Fruit fly (Drosophila melanogaster) whole organism, embryonic: ENCODE data around the gene Tre1.

Source experiments
- CG11085 ChIP-seq: fragments of 200-800 bp; sonication (Bioruptor generic); IDR thresholded peaks from 2 replicates; pipeline ENCODE4 v1.3.6; 2022; ENCODE audit warnings: missing biosample characterization, missing genetic modification characterization
- CG12155 ChIP-seq: fragments of 200-800 bp; sonication (Bioruptor generic); optimal IDR thresholded peaks from 3 replicates; lab custom pipeline; 2016; ENCODE audit warnings: missing biosample characterization, missing genetic modification characterization
- CG13123 ChIP-seq: fragments of 200-800 bp; sonication (Bioruptor generic); optimal IDR thresholded peaks from 2 replicates; lab custom pipeline; 2016; ENCODE audit warnings: missing biosample characterization, missing genetic modification characterization
- CG13287 ChIP-seq: fragments of 200-800 bp; sonication (Bioruptor generic); IDR thresholded peaks from 2 replicates; pipeline ENCODE4 v1.3.6; 2022; ENCODE audit warnings: missing biosample characterization, missing genetic modification characterization; ENCODE audit not compliant: partially characterized antibody
- CG1602 ChIP-seq: fragments of 200-800 bp; sonication (Bioruptor generic); optimal IDR thresholded peaks from 3 replicates; lab custom pipeline; 2016; ENCODE audit warnings: missing biosample characterization, missing genetic modification characterization
- CG17186 ChIP-seq: fragments of 200-800 bp; sonication (Bioruptor generic); optimal IDR thresholded peaks from 3 replicates; lab custom pipeline; 2017; ENCODE audit warnings: missing biosample characterization, missing genetic modification reagents, missing genetic modification characterization
- CG17361 ChIP-seq: fragments of 200-800 bp; sonication (Bioruptor generic); IDR thresholded peaks from 3 replicates; pipeline ENCODE4 v1.3.6; 2022; ENCODE audit warnings: missing biosample characterization, missing genetic modification characterization
- CG18262 ChIP-seq: fragments of 200-800 bp; optimal IDR thresholded peaks from 3 replicates; lab custom pipeline; 2019; ENCODE audit warnings: missing biosample characterization, mild to moderate bottlenecking, missing genetic modification characterization, moderate library complexity
- CG18599 ChIP-seq: fragments of 200-800 bp; sonication (Bioruptor generic); optimal IDR thresholded peaks from 3 replicates; lab custom pipeline; 2017; ENCODE audit warnings: missing biosample characterization, missing genetic modification characterization, mild to moderate bottlenecking, moderate library complexity, missing genetic modification reagents
- CG30403 ChIP-seq: fragments of 200-800 bp; sonication (Bioruptor generic); optimal IDR thresholded peaks from 3 replicates; lab custom pipeline; 2016; ENCODE audit warnings: missing biosample characterization, missing genetic modification characterization
- CG31224 ChIP-seq: fragments of 200-800 bp; sonication (Bioruptor generic); IDR thresholded peaks from 2 replicates; pipeline ENCODE4 v1.3.6; 2022; ENCODE audit warnings: missing biosample characterization, missing genetic modification characterization
- CG31388 ChIP-seq: fragments of 200-800 bp; sonication (Bioruptor generic); optimal IDR thresholded peaks from 2 replicates; lab custom pipeline; 2016; ENCODE audit warnings: missing biosample characterization, missing genetic modification characterization
- CG3163 ChIP-seq: fragments of 200-800 bp; sonication (Bioruptor generic); optimal IDR thresholded peaks from 3 replicates; lab custom pipeline; 2016; ENCODE audit warnings: missing biosample characterization, missing genetic modification characterization
- CG32772 ChIP-seq: fragments of 200-800 bp; sonication (Bioruptor generic); IDR thresholded peaks from 2 replicates; pipeline ENCODE4 v1.3.6; 2022; ENCODE audit warnings: missing biosample characterization, missing genetic modification characterization
- CG3995 ChIP-seq: fragments of 200-800 bp; sonication (Bioruptor generic); optimal IDR thresholded peaks from 3 replicates; lab custom pipeline; 2016; ENCODE audit warnings: missing biosample characterization, missing genetic modification characterization
- CG42726 ChIP-seq: fragments of 200-800 bp; sonication (Bioruptor generic); IDR thresholded peaks from 2 replicates; pipeline ENCODE4 v1.3.6; 2022; ENCODE audit warnings: missing biosample characterization, missing genetic modification characterization; ENCODE audit not compliant: partially characterized antibody
- CG4707 ChIP-seq: fragments of 200-800 bp; sonication (Bioruptor generic); optimal IDR thresholded peaks from 2 replicates; lab custom pipeline; 2018; ENCODE audit warnings: missing biosample characterization, mild to moderate bottlenecking, missing genetic modification characterization, moderate library complexity
- CG4730 ChIP-seq: fragments of 200-800 bp; sonication (Bioruptor generic); IDR thresholded peaks from 2 replicates; pipeline ENCODE4 v1.3.6; 2022; ENCODE audit warnings: missing biosample characterization, missing genetic modification characterization
- CG6254 ChIP-seq: fragments of 200-800 bp; sonication (Bioruptor generic); optimal IDR thresholded peaks from 3 replicates; lab custom pipeline; 2017; ENCODE audit warnings: mild to moderate bottlenecking, missing biosample characterization, missing genetic modification reagents, missing genetic modification characterization
- CG8478 ChIP-seq: fragments of >200 bp; optimal IDR thresholded peaks from 2 replicates; lab custom pipeline; 2018
- CG8924 ChIP-seq: fragments of 200-800 bp; optimal IDR thresholded peaks from 3 replicates; lab custom pipeline; 2019; ENCODE audit warnings: missing biosample characterization, mild to moderate bottlenecking, missing genetic modification characterization, moderate library complexity
- Deaf1 ChIP-seq: fragments of 200-800 bp; optimal IDR thresholded peaks from 3 replicates; lab custom pipeline; 2019; ENCODE audit warnings: missing biosample characterization, mild to moderate bottlenecking, missing genetic modification characterization, moderate library complexity
- Dip3 ChIP-seq: fragments of 200-800 bp; sonication (Bioruptor generic); optimal IDR thresholded peaks from 3 replicates; lab custom pipeline; 2016; ENCODE audit warnings: missing biosample characterization, missing genetic modification characterization
- Dll ChIP-seq: fragments of 200-800 bp; sonication (Bioruptor generic); IDR thresholded peaks from 4 replicates; pipeline ENCODE4 v1.3.6; 2022; ENCODE audit warnings: missing biosample characterization, missing genetic modification characterization; ENCODE audit not compliant: partially characterized antibody
- Doc3 ChIP-seq: fragments of 200-800 bp; sonication (Bioruptor generic); IDR thresholded peaks from 3 replicates; pipeline ENCODE4 v1.3.6; 2022; ENCODE audit warnings: missing biosample characterization, missing genetic modification characterization; ENCODE audit not compliant: partially characterized antibody
- GATAe ChIP-seq: fragments of 200-800 bp; sonication (Bioruptor generic); conservative IDR thresholded peaks from 2 replicates; pipeline ENCODE4 v1.3.6; 2022; ENCODE audit warnings: missing biosample characterization, missing genetic modification characterization
- H2.0 ChIP-seq: fragments of 200-800 bp; sonication (Bioruptor generic); IDR thresholded peaks from 2 replicates; pipeline ENCODE4 v1.3.6; 2022; ENCODE audit warnings: missing biosample characterization, missing genetic modification characterization
- Hmx ChIP-seq: fragments of 200-800 bp; sonication (Bioruptor generic); optimal IDR thresholded peaks from 2 replicates; lab custom pipeline; 2016; ENCODE audit warnings: missing biosample characterization, missing genetic modification characterization
- MTF-1 ChIP-seq: fragments of 200-800 bp; sonication (Bioruptor generic); optimal IDR thresholded peaks from 2 replicates; lab custom pipeline; 2018; ENCODE audit warnings: missing biosample characterization, mild to moderate bottlenecking, missing genetic modification characterization, borderline replicate concordance
- Nf-YB ChIP-seq: fragments of 200-800 bp; sonication (Bioruptor generic); optimal IDR thresholded peaks from 3 replicates; lab custom pipeline; 2019; ENCODE audit warnings: missing biosample characterization, mild to moderate bottlenecking, missing genetic modification characterization, moderate library complexity
- Optix ChIP-seq: fragments of 200-800 bp; sonication (Bioruptor generic); IDR thresholded peaks from 3 replicates; pipeline ENCODE4 v1.3.6; 2022; ENCODE audit warnings: missing biosample characterization, missing genetic modification characterization
- PHDP ChIP-seq: fragments of 200-800 bp; sonication (Bioruptor generic); optimal IDR thresholded peaks from 3 replicates; lab custom pipeline; 2018; ENCODE audit warnings: missing biosample characterization, mild to moderate bottlenecking, missing genetic modification characterization, moderate library complexity
- Six4 ChIP-seq: fragments of 200-800 bp; sonication (Bioruptor generic); optimal IDR thresholded peaks from 2 replicates; lab custom pipeline; 2016; ENCODE audit warnings: missing biosample characterization, missing genetic modification characterization
- Vsx1 ChIP-seq: fragments of 200-800 bp; sonication (Bioruptor generic); optimal IDR thresholded peaks from 2 replicates; lab custom pipeline; 2017; ENCODE audit warnings: missing biosample characterization, mild to moderate bottlenecking, missing genetic modification characterization, missing genetic modification reagents
- YL-1 ChIP-seq: fragments of 200-800 bp; sonication (Bioruptor generic); optimal IDR thresholded peaks from 3 replicates; lab custom pipeline; 2017; ENCODE audit warnings: missing biosample characterization, mild to moderate bottlenecking, missing genetic modification characterization
- ap ChIP-seq: fragments of 200-800 bp; sonication (Bioruptor generic); IDR thresholded peaks from 2 replicates; pipeline ENCODE4 v1.3.6; 2022; ENCODE audit warnings: missing biosample characterization, missing genetic modification characterization
- ase ChIP-seq: fragments of 200-800 bp; sonication (Bioruptor generic); IDR thresholded peaks from 3 replicates; pipeline ENCODE4 v1.3.6; 2022; ENCODE audit warnings: missing biosample characterization, missing genetic modification characterization
- dati ChIP-seq: fragments of 200-800 bp; sonication (Bioruptor generic); IDR thresholded peaks from 2 replicates; pipeline ENCODE4 v1.3.6; 2022; ENCODE audit warnings: missing biosample characterization, missing genetic modification characterization
- en ChIP-seq: fragments of 200-800 bp; sonication (Bioruptor generic); optimal IDR thresholded peaks from 2 replicates; lab custom pipeline; 2016; ENCODE audit warnings: missing biosample characterization, missing genetic modification characterization
- gce ChIP-seq: fragments of 200-800 bp; sonication (Bioruptor generic); IDR thresholded peaks from 3 replicates; pipeline ENCODE4 v1.3.6; 2022; ENCODE audit warnings: missing biosample characterization, missing genetic modification characterization
- grau ChIP-seq: fragments of 200-800 bp; optimal IDR thresholded peaks from 3 replicates; lab custom pipeline; 2019; ENCODE audit warnings: missing biosample characterization, mild to moderate bottlenecking, missing genetic modification characterization, moderate library complexity
- kah ChIP-seq: fragments of 200-800 bp; sonication (Bioruptor generic); optimal IDR thresholded peaks from 2 replicates; lab custom pipeline; 2018; ENCODE audit warnings: missing biosample characterization, mild to moderate bottlenecking, missing genetic modification characterization
- klu ChIP-seq: fragments of 200-800 bp; sonication (Bioruptor generic); IDR thresholded peaks from 2 replicates; pipeline ENCODE4 v1.3.6; 2022; ENCODE audit warnings: missing biosample characterization, missing genetic modification characterization
- otp ChIP-seq: fragments of 200-800 bp; sonication (Bioruptor generic); IDR thresholded peaks from 3 replicates; pipeline ENCODE4, ENCODE4 v1.3.6; 2022; ENCODE audit warnings: missing biosample characterization, missing genetic modification characterization
- sens-2 ChIP-seq: fragments of 200-800 bp; sonication (Bioruptor generic); IDR thresholded peaks from 2 replicates; pipeline ENCODE4 v1.3.6; 2022; ENCODE audit warnings: missing biosample characterization, missing genetic modification characterization
- sim ChIP-seq: fragments of 200-800 bp; sonication (Bioruptor generic); IDR thresholded peaks from 2 replicates; pipeline ENCODE4 v1.3.6; 2022; ENCODE audit warnings: missing biosample characterization, missing genetic modification characterization
- sisA ChIP-seq: fragments of 200-800 bp; sonication (Bioruptor generic); IDR thresholded peaks from 2 replicates; pipeline ENCODE4 v1.3.6; 2022; ENCODE audit warnings: missing biosample characterization, missing genetic modification characterization
- slou ChIP-seq: fragments of 200-800 bp; sonication (Bioruptor generic); optimal IDR thresholded peaks from 3 replicates; lab custom pipeline; 2016; ENCODE audit warnings: missing biosample characterization, missing genetic modification characterization
- sob ChIP-seq: fragments of 200-800 bp; sonication (Bioruptor generic); IDR thresholded peaks from 2 replicates; pipeline ENCODE4 v1.3.6; 2022; ENCODE audit warnings: missing biosample characterization, missing genetic modification characterization
- tna ChIP-seq: fragments of 200-800 bp; sonication (Bioruptor generic); IDR thresholded peaks from 2 replicates; pipeline ENCODE4 v1.3.6; 2022; ENCODE audit warnings: missing biosample characterization, missing genetic modification characterization; ENCODE audit not compliant: partially characterized antibody
- usp ChIP-seq: fragments of >200 bp; optimal IDR thresholded peaks from 2 replicates; lab custom pipeline; 2017; ENCODE audit warnings: missing biosample characterization, missing genetic modification characterization

Tre1 gene

DNA sequence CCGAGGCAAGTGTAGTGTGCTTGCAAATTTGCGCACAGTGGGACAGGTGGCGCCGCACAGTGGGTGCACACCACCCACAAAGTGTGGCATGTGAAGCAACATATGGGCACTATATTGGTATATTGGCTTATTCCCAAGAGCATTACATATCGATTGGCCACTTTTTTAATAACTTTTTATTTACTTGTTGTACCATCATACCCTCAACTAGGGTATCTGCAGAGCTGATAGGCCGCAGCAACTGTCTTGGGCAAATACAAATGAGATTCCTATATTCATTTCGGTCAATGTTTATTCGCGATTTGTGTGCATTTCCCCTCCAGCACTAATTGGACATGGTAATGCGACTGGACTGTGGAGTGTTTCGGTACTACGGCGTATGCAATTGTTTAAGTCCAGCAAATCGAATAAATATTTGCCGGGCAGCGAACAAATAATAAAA is 45.0 kb upstream of the Tre1 start (continued):
- TF ChIP-seq CG1602 (GFP tag; lab: Kevin White, UChicago) (no peak), CG4730 (GFP tag; lab: Robert Waterston, UW) (0 out of 2 replicates have a peak, but pooled peaks have one; percentile 13), CG18262 (tag; lab: Kevin White, UChicago) (peak; percentile 40), Six4 (GFP tag; lab: Kevin White, UChicago) (peak; percentile 10), usp (GFP tag; lab: Kevin White, UChicago) (no peak), CG3995 (no peak), ap (GFP tag; lab: Robert Waterston, UW) (0 out of 2 replicates have a peak, but pooled peaks have one; percentile 55), kah (GFP tag; lab: Kevin White, UChicago) (no peak), CG6254 (GFP tag; lab: Kevin White, UChicago) (peak; percentile 25), CG4707 (GFP tag; lab: Kevin White, UChicago) (peak; percentile 66), Hmx (GFP tag; lab: Kevin White, UChicago) (no peak), Vsx1 (GFP tag; lab: Kevin White, UChicago) (peak; percentile 21), dati (no peak), CG3163 (GFP tag; lab: Kevin White, UChicago) (no peak), CG8478 (lab: Kevin White, UChicago) (no peak), CG11085 (GFP tag; lab: Robert Waterston, UW) (no peak), CG32772 (GFP tag; lab: Robert Waterston, UW) (0 out of 2 replicates have a peak, but pooled peaks have one; percentile 53), sim (GFP tag; lab: Robert Waterston, UW) (no peak), sisA (GFP tag; lab: Robert Waterston, UW) (peak; percentile 81), sob (GFP tag; lab: Robert Waterston, UW) (peak; percentile 16; the same call in 1 of the 2 replicates), YL-1 (no peak), PHDP (tag; lab: Kevin White, UChicago) (peak; percentile 63), grau (tag; lab: Kevin White, UChicago) (peak; percentile 25), CG17361 (GFP tag; lab: Robert Waterston, UW) (peak; percentile 71), CG12155 (GFP tag; lab: Kevin White, UChicago) (no peak), tna (GFP tag; lab: Robert Waterston, UW) (no peak), CG18599 (no peak), Doc3 (GFP tag; lab: Robert Waterston, UW) (no peak), Dll (no peak), CG17186 (peak; percentile 42), CG42726 (GFP tag; lab: Robert Waterston, UW) (no peak), Dip3 (no peak), klu (no peak), slou (GFP tag; lab: Kevin White, UChicago) (peak; percentile 5), CG13123 (peak; percentile 21), CG30403 (GFP tag; lab: Kevin White, UChicago) (peak; percentile 32), Nf-YB (GFP tag; lab: Kevin White, UChicago) (peak; percentile 29), sens-2 (GFP tag; lab: Robert Waterston, UW) (no peak), H2.0 (GFP tag; lab: Robert Waterston, UW) (0 out of 2 replicates have a peak, but pooled peaks have one; percentile 37), gce (no peak), Deaf1 (tag; lab: Kevin White, UChicago) (no peak), MTF-1 (GFP tag; lab: Kevin White, UChicago) (peak; percentile 61), en (GFP tag; lab: Kevin White, UChicago) (no peak), CG13287 (no peak), CG31388 (no peak), CG31224 (GFP tag; lab: Robert Waterston, UW) (peak; percentile 24; the same call in 1 of the 2 replicates), otp (GFP tag; lab: Robert Waterston, UW) (peak; percentile 42; the same call in 1 of the 3 replicates), Optix (GFP tag; lab: Robert Waterston, UW) (peak; percentile 56; the same call in 1 of the 3 replicates), CG8924 (tag; lab: Kevin White, UChicago) (no peak), ase (GFP tag; lab: Robert Waterston, UW) (peak; percentile 52; the same call in 1 of the 3 replicates), GATAe (GFP tag; lab: Robert Waterston, UW) (no peak)
